In the genomic region with DNA sequence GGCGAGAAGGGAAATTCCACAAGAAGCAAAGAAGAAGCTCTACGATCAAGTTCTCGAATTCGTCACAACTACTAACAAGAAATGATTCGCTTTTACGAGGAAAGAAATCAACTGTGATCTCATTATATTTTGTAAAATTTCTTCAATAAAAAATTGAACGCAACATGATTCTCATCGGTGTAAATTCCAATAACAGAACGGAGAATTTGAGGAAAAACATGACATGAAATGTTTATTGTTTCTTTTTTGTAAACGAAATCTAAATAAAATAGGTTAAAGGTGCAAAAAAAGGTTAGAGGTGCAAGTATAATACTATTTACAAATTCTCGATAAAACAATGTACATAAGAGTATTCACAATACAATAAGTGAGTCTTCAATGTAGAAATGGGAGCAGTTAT, we compare ENCODE assay signal across 2 worm cellular contexts.
TF ChIP-seq lines count a peak whose summit lies in the region.

No protein-coding gene starts in this region.

TF ChIP-seq in whole organism, L4 larva, 104 proteins besides CTCF, POLR2A, EP300 and RAD21:
- TF ChIP-seq F49E8.2 (tag; optimal IDR thresholded peaks at IDR 0.05; lab: Kevin White, UChicago; ENCODE audit: borderline replicate concordance) = peak; percentile 16
- no peak for TF ChIP-seq sdz-12 (GFP tag; optimal IDR thresholded peaks at IDR 0.05; lab: Kevin White, UChicago)
- TF ChIP-seq vab-7 (GFP tag; IDR thresholded peaks at IDR 0.05; lab: Robert Waterston, UW) = no peak
- peak; percentile 75 for TF ChIP-seq aha-1 (tag; lab: Kevin White, UChicago)
- peak; percentile 1 for TF ChIP-seq unc-130 (GFP tag; optimal IDR thresholded peaks at IDR 0.05; lab: Kevin White, UChicago)
- TF ChIP-seq daf-8 (GFP tag; IDR thresholded peaks at IDR 0.05; lab: Robert Waterston, UW) = no peak
- peak; percentile 46; the same call in 1 of the 2 replicates for TF ChIP-seq Y48G9A.11 (GFP tag; IDR thresholded peaks at IDR 0.05; lab: Robert Waterston, UW)

TF ChIP-seq in whole organism, young adult, 124 proteins besides CTCF, POLR2A, EP300 and RAD21 (continues in another document):
- TF ChIP-seq madf-10 (tag; optimal IDR thresholded peaks at IDR 0.05; lab: Kevin White, UChicago) (no peak), pbrm-1 (GFP tag; IDR thresholded peaks at IDR 0.05; lab: Robert Waterston, UW) (0 out of 2 replicates have a peak, but pooled peaks have one; percentile 13), ama-1 (optimal IDR thresholded peaks at IDR 0.05; lab: Kevin White, UChicago) (no peak), ama-1 (GFP tag; optimal IDR thresholded peaks at IDR 0.05; lab: Kevin White, UChicago) (peak in 1 of 2 experiments; percentile 49), T26A5.8 (tag; optimal IDR thresholded peaks at IDR 0.05; lab: Kevin White, UChicago) (no peak), snpc-3.4 (tag; optimal IDR thresholded peaks at IDR 0.05; lab: Kevin White, UChicago) (peak; percentile 74), Y56A3A.18 (GFP tag; IDR thresholded peaks at IDR 0.05; lab: Robert Waterston, UW) (no peak), F33H1.4 (GFP tag; IDR thresholded peaks at IDR 0.05; lab: Robert Waterston, UW) (0 out of 2 replicates have a peak, but pooled peaks have one; percentile 23), unc-130 (GFP tag; optimal IDR thresholded peaks at IDR 0.05; lab: Kevin White, UChicago) (peak; percentile 65), lin-54 (GFP tag; optimal IDR thresholded peaks at IDR 0.05; lab: Kevin White, UChicago) (peak; percentile 51), C17E4.6 (GFP tag; IDR thresholded peaks at IDR 0.05; lab: Robert Waterston, UW) (0 out of 2 replicates have a peak, but pooled peaks have one; percentile 44), F39B2.1 (GFP tag; IDR thresholded peaks at IDR 0.05; lab: Robert Waterston, UW) (0 out of 2 replicates have a peak, but pooled peaks have one; percentile 43), Y53F4B.3 (GFP tag; IDR thresholded peaks at IDR 0.05; lab: Robert Waterston, UW) (no peak), F37B4.10 (GFP tag; IDR thresholded peaks at IDR 0.05; lab: Robert Waterston, UW) (no peak), F55B11.4 (tag; optimal IDR thresholded peaks at IDR 0.05; lab: Kevin White, UChicago; ENCODE audit: borderline replicate concordance, insufficient read depth) (no peak), ekl-4 (GFP tag; IDR thresholded peaks at IDR 0.05; lab: Robert Waterston, UW) (peak; percentile 72), repo-1 (tag; optimal IDR thresholded peaks at IDR 0.05; lab: Kevin White, UChicago) (peak; percentile 11), unc-62 (GFP tag; optimal IDR thresholded peaks at IDR 0.05; lab: Kevin White, UChicago) (no peak), efl-1 (GFP tag; optimal IDR thresholded peaks at IDR 0.05; lab: Kevin White, UChicago) (peak; percentile 6), somi-1 (GFP tag; optimal IDR thresholded peaks at IDR 0.05; lab: Kevin White, UChicago) (no peak), aptf-2 (GFP tag; conservative IDR thresholded peaks at IDR 0.05; lab: Robert Waterston, UW) (no peak), hmg-20 (GFP tag; IDR thresholded peaks at IDR 0.05; lab: Robert Waterston, UW) (no peak), B0035.1 (tag; optimal IDR thresholded peaks at IDR 0.05; lab: Kevin White, UChicago) (no peak), rec-8 (tag; optimal IDR thresholded peaks at IDR 0.05; lab: Kevin White, UChicago) (no peak), tbp1 (GFP tag; optimal IDR thresholded peaks at IDR 0.05; lab: Kevin White, UChicago) (peak; percentile 42), hsf-1 (GFP tag; IDR thresholded peaks at IDR 0.05; lab: Robert Waterston, UW) (peak; percentile 79), attf-5 (GFP tag; optimal IDR thresholded peaks at IDR 0.05; lab: Kevin White, UChicago) (peak; percentile 28), ceh-58 (GFP tag; IDR thresholded peaks at IDR 0.05; lab: Robert Waterston, UW) (no peak), F10E7.11 (tag; optimal IDR thresholded peaks at IDR 0.05; lab: Kevin White, UChicago) (no peak), mes-4 (tag; optimal IDR thresholded peaks at IDR 0.05; lab: Kevin White, UChicago) (no peak), zfh-2 (GFP tag; conservative IDR thresholded peaks at IDR 0.05; lab: Robert Waterston, UW) (no peak), Y67H2A.10 (GFP tag; conservative IDR thresholded peaks at IDR 0.05; lab: Robert Waterston, UW) (no peak), hmg-1.2 (GFP tag; IDR thresholded peaks at IDR 0.05; lab: Robert Waterston, UW) (peak; percentile 12; the same call in 1 of the 2 replicates), nfyb-1 (GFP tag; IDR thresholded peaks at IDR 0.05; lab: Robert Waterston, UW) (no peak), mxl-1 (tag; optimal IDR thresholded peaks at IDR 0.05; lab: Kevin White, UChicago) (no peak), nfya-1 (tag; optimal IDR thresholded peaks at IDR 0.05; lab: Kevin White, UChicago; ENCODE audit: borderline replicate concordance, insufficient read depth) (no peak), athp-1 (tag; optimal IDR thresholded peaks at IDR 0.05; lab: Kevin White, UChicago) (peak; percentile 71), die-1 (tag; optimal IDR thresholded peaks at IDR 0.05; lab: Kevin White, UChicago) (peak; percentile 50), ceh-40 (GFP tag; IDR thresholded peaks at IDR 0.05; lab: Robert Waterston, UW) (0 out of 2 replicates have a peak, but pooled peaks have one; percentile 41), Y95B8A.8 (GFP tag; IDR thresholded peaks at IDR 0.05; lab: Robert Waterston, UW) (peak; percentile 91), lsl-1 (GFP tag; optimal IDR thresholded peaks at IDR 0.05; lab: Kevin White, UChicago) (peak; percentile 46), Y79H2A.3 (GFP tag; conservative IDR thresholded peaks at IDR 0.05; lab: Robert Waterston, UW) (peak; percentile 39; the same call in 1 of the 2 replicates), attf-6 (GFP tag; IDR thresholded peaks at IDR 0.05; lab: Robert Waterston, UW) (peak; percentile 84), ceh-27 (GFP tag; optimal IDR thresholded peaks at IDR 0.05; lab: Kevin White, UChicago) (no peak), cebp-1 (GFP tag; IDR thresholded peaks at IDR 0.05; lab: Robert Waterston, UW) (no peak), cebp-1 (tag; optimal IDR thresholded peaks at IDR 0.05; lab: Kevin White, UChicago) (peak; percentile 21), sdz-38 (tag; optimal IDR thresholded peaks at IDR 0.05; lab: Kevin White, UChicago) (no peak), Y53G8AR.9 (GFP tag; conservative IDR thresholded peaks at IDR 0.05; lab: Robert Waterston, UW) (peak; percentile 83; the same call in 1 of the 2 replicates), lir-1 (GFP tag; conservative IDR thresholded peaks at IDR 0.05; lab: Robert Waterston, UW) (no peak), ccch-3 (GFP tag; optimal IDR thresholded peaks at IDR 0.05; lab: Kevin White, UChicago) (no peak), lag-1 (GFP tag; IDR thresholded peaks at IDR 0.05; lab: Robert Waterston, UW) (no peak), dpff-1 (tag; optimal IDR thresholded peaks at IDR 0.05; lab: Kevin White, UChicago) (no peak), xnd-1 (tag; optimal IDR thresholded peaks at IDR 0.05; lab: Kevin White, UChicago) (peak; percentile 21), ZK185.1 (tag; optimal IDR thresholded peaks at IDR 0.05; lab: Kevin White, UChicago; ENCODE audit: poor library complexity, severe bottlenecking) (no peak), hlh-26 (GFP tag; conservative IDR thresholded peaks at IDR 0.05; lab: Robert Waterston, UW) (no peak), madf-6 (GFP tag; IDR thresholded peaks at IDR 0.05; lab: Robert Waterston, UW) (peak; percentile 76), lin-26 (GFP tag; IDR thresholded peaks at IDR 0.05; lab: Robert Waterston, UW) (no peak; the same call in 1 of the 2 replicates), F23B12.7 (tag; optimal IDR thresholded peaks at IDR 0.05; lab: Kevin White, UChicago; ENCODE audit: insufficient read depth) (no peak), attf-3 (GFP tag; conservative IDR thresholded peaks at IDR 0.05; lab: Robert Waterston, UW) (no peak), tbx-9 (tag; optimal IDR thresholded peaks at IDR 0.05; lab: Kevin White, UChicago; ENCODE audit: borderline replicate concordance) (no peak), F49E8.2 (tag; optimal IDR thresholded peaks at IDR 0.05; lab: Kevin White, UChicago; ENCODE audit: insufficient read depth) (peak; percentile 77), B0336.3 (GFP tag; IDR thresholded peaks at IDR 0.05; lab: Robert Waterston, UW) (peak; percentile 84), K11D2.4 (GFP tag; IDR thresholded peaks at IDR 0.05; lab: Robert Waterston, UW) (no peak), F22D6.2 (tag; optimal IDR thresholded peaks at IDR 0.05; lab: Kevin White, UChicago) (no peak), nhr-27 (tag; optimal IDR thresholded peaks at IDR 0.05; lab: Kevin White, UChicago) (no peak), dpl-1 (GFP tag; optimal IDR thresholded peaks at IDR 0.05; lab: Kevin White, UChicago) (no peak), madf-8 (GFP tag; conservative IDR thresholded peaks at IDR 0.05; lab: Robert Waterston, UW) (peak; percentile 23; the same call in 1 of the 2 replicates), mel-28 (tag; optimal IDR thresholded peaks at IDR 0.05; lab: Kevin White, UChicago; ENCODE audit: borderline replicate concordance) (no peak), pha-4 (tag; optimal IDR thresholded peaks at IDR 0.05; lab: Kevin White, UChicago) (no peak), nhr-90 (tag; optimal IDR thresholded peaks at IDR 0.05; lab: Kevin White, UChicago) (no peak), aptf-3 (GFP tag; IDR thresholded peaks at IDR 0.05; lab: Robert Waterston, UW) (no peak), ets-4 (GFP tag; optimal IDR thresholded peaks at IDR 0.05; lab: Kevin White, UChicago) (no peak), bed-2 (GFP tag; IDR thresholded peaks at IDR 0.05; lab: Robert Waterston, UW) (no peak), T07F8.4 (tag; optimal IDR thresholded peaks at IDR 0.05; lab: Kevin White, UChicago) (no peak), C06A6.2 (GFP tag; conservative IDR thresholded peaks at IDR 0.05; lab: Robert Waterston, UW) (no peak), egrh-3 (GFP tag; IDR thresholded peaks at IDR 0.05; lab: Robert Waterston, UW) (no peak), hrde-1 (tag; optimal IDR thresholded peaks at IDR 0.05; lab: Kevin White, UChicago; ENCODE audit: borderline replicate concordance) (peak; percentile 89), ceh-100 (GFP tag; IDR thresholded peaks at IDR 0.05; lab: Robert Waterston, UW) (peak; percentile 56; the same call in 1 of the 2 replicates)
